Worm (Caenorhabditis elegans): ENCODE measurements around the gene tag-294.

The tag-294 gene

DNA sequence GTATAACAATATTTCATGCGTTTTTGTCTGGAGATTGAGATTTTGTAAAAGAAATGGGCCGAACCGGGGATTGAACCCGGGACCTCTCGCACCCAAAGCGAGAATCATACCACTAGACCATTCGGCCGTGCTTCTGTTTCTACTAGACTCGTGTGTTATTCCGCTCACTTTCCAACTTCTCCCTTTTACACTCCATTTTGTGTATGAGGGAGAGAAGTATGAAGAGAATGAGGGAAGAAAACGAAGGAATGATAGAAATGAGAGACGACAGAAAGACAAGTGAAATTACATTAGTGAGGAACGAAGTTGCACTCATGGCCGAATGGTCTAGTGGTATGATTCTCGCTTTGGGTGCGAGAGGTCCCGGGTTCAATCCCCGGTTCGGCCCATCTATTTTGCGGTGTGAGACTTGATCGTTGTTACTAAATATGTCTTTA lies 38.0 kb upstream of the tag-294 start (continued):
- peak; percentile 87 for TF ChIP-seq madf-9 (GFP tag; conservative IDR thresholded peaks at IDR 0.05)
- 0 out of 2 replicates have a peak, but pooled peaks have one; percentile 53 for TF ChIP-seq nhr-41 (GFP tag; IDR thresholded peaks at IDR 0.05)
- 0 out of 2 replicates have a peak, but pooled peaks have one; percentile 25 for TF ChIP-seq ZK337.2 (GFP tag; IDR thresholded peaks at IDR 0.05)
- TF ChIP-seq pha-4 (GFP tag; IDR thresholded peaks at IDR 0.05): peak; percentile 94
- no peak for TF ChIP-seq pha-4 (tag; optimal IDR thresholded peaks at IDR 0.05)
- peak; percentile 37; the same call in 1 of the 2 replicates for TF ChIP-seq set-16 (GFP tag; IDR thresholded peaks at IDR 0.05)
- peak; percentile 47 to 74 for TF ChIP-seq mdl-1 (tag; optimal IDR thresholded peaks at IDR 0.05)
- 0 out of 2 replicates have a peak, but pooled peaks have one; percentile 59 for TF ChIP-seq F44E2.7 (GFP tag; IDR thresholded peaks at IDR 0.05)
- TF ChIP-seq lsy-2 (tag; optimal IDR thresholded peaks at IDR 0.05): peak; percentile 74 to 85
- peak; percentile 76; the same call in 1 of the 2 replicates for TF ChIP-seq Y75B8A.6 (GFP tag; IDR thresholded peaks at IDR 0.05)
- TF ChIP-seq dpl-1 (GFP tag; optimal IDR thresholded peaks at IDR 0.05): peak; percentile 52
- TF ChIP-seq ceh-32 (tag; optimal IDR thresholded peaks at IDR 0.05; ENCODE audit: poor library complexity): peak; percentile 67
- peak; percentile 58; the same call in 1 of the 2 replicates for TF ChIP-seq ceh-44 (GFP tag; IDR thresholded peaks at IDR 0.05)
- peak; percentile 73 for TF ChIP-seq unc-130 (GFP tag; optimal IDR thresholded peaks at IDR 0.05)
- peak; percentile 75 for TF ChIP-seq Y48G9A.11 (GFP tag; IDR thresholded peaks at IDR 0.05)
- peak; percentile 86 for TF ChIP-seq jun-1 (tag; optimal IDR thresholded peaks at IDR 0.05)
- peak; percentile 7 for TF ChIP-seq pqm-1 (tag; optimal IDR thresholded peaks at IDR 0.05)
- peak; percentile 82 for TF ChIP-seq F49E8.2 (tag; optimal IDR thresholded peaks at IDR 0.05; ENCODE audit: borderline replicate concordance)
- 0 out of 2 replicates have a peak, but pooled peaks have one; percentile 26 for TF ChIP-seq zip-11 (GFP tag; IDR thresholded peaks at IDR 0.05)
- TF ChIP-seq tra-1 (GFP tag; IDR thresholded peaks at IDR 0.05): peak; percentile 88
- TF ChIP-seq D1046.2 (GFP tag; IDR thresholded peaks at IDR 0.05): peak; percentile 47; the same call in 1 of the 2 replicates
- no peak for TF ChIP-seq aly-2 (tag; optimal IDR thresholded peaks at IDR 0.05)
- peak; percentile 94 for TF ChIP-seq dmd-8 (GFP tag; IDR thresholded peaks at IDR 0.05)
- peak; percentile 88 for TF ChIP-seq lim-7 (GFP tag; IDR thresholded peaks at IDR 0.05)
- TF ChIP-seq ctbp-1 (GFP tag; IDR thresholded peaks at IDR 0.05): peak; percentile 98
- peak; percentile 73 for TF ChIP-seq dve-1 (tag; optimal IDR thresholded peaks at IDR 0.05; ENCODE audit: insufficient read depth)
- peak; percentile 82; the same call in 1 of the 2 replicates for TF ChIP-seq tag-97 (GFP tag; IDR thresholded peaks at IDR 0.05)
- TF ChIP-seq lin-29 (GFP tag; IDR thresholded peaks at IDR 0.05): peak; percentile 64; the same call in 1 of the 2 replicates
- TF ChIP-seq hif-1 (tag; optimal IDR thresholded peaks at IDR 0.05): peak; percentile 59 to 63
- TF ChIP-seq aha-1 (tag): peak; percentile 98
- TF ChIP-seq ceh-20 (GFP tag; IDR thresholded peaks at IDR 0.05): peak; percentile 86
- TF ChIP-seq unc-62 (GFP tag; optimal IDR thresholded peaks at IDR 0.05 in 1 of 2): peak in 1 of 2 experiments; percentile 57
- TF ChIP-seq unc-62 (tag; optimal IDR thresholded peaks at IDR 0.05): no peak
- TF ChIP-seq fos-1 (tag; optimal IDR thresholded peaks at IDR 0.05): no peak
- TF ChIP-seq madf-5 (GFP tag; IDR thresholded peaks at IDR 0.05): peak; percentile 57 to 84; a peak in 3 of 4 replicates
- peak; percentile 98 for TF ChIP-seq hmg-1.1 (GFP tag; IDR thresholded peaks at IDR 0.05)
- TF ChIP-seq dmd-9 (GFP tag; IDR thresholded peaks at IDR 0.05): peak; percentile 86
- TF ChIP-seq F10B5.3 (tag; optimal IDR thresholded peaks at IDR 0.05): peak; percentile 85
- TF ChIP-seq nhr-237 (tag; optimal IDR thresholded peaks at IDR 0.05): peak; percentile 24
- TF ChIP-seq egl-43 (GFP tag; IDR thresholded peaks at IDR 0.05): peak; percentile 98
- TF ChIP-seq arid-1 (GFP tag; conservative IDR thresholded peaks at IDR 0.05): peak; percentile 70
- peak; percentile 26 for TF ChIP-seq ceh-28 (tag; optimal IDR thresholded peaks at IDR 0.05)
- peak; percentile 67 for TF ChIP-seq nhr-10 (tag; optimal IDR thresholded peaks at IDR 0.05)
- peak; percentile 93 for TF ChIP-seq T26A8.4 (GFP tag; IDR thresholded peaks at IDR 0.05)
- peak; percentile 89 for TF ChIP-seq ztf-7 (tag; optimal IDR thresholded peaks at IDR 0.05)
- TF ChIP-seq saeg-2 (GFP tag; IDR thresholded peaks at IDR 0.05): peak; percentile 87; the same call in 1 of the 2 replicates
- peak; percentile 93 for TF ChIP-seq gei-8 (GFP tag; optimal IDR thresholded peaks at IDR 0.05)
- no peak for TF ChIP-seq ceh-82 (tag; optimal IDR thresholded peaks at IDR 0.05)
- TF ChIP-seq ces-1 (GFP tag; optimal IDR thresholded peaks at IDR 0.05): peak; percentile 91
- TF ChIP-seq snpc-1.2 (GFP tag; IDR thresholded peaks at IDR 0.05): peak; percentile 93

All from whole organism, L4 larva.